Worm (Caenorhabditis elegans): Measurements from ENCODE around the gene C49F5.5.

DNA sequence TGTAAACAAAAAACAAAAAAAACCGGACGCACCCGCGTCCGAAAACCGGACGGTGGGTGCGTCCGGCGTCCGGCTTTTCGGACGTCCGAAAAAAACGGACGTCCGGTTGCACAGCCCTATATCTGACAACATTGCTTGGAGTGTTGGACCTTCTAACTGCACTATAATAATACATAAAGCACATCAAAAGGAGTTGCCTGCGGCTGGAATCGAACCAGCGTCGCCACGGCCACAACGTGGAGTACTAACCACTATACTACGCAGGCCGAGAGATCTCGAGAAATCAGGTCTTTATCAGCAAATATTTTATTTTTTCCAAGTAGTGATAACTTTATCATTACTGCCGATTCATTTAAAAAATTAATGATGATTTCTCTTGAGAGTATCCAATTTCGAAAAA is 7.3 kb downstream of the C49F5.5 start:
- TF ChIP-seq R02D3.7 (tag; optimal IDR thresholded peaks at IDR 0.05) (no peak), nhr-77 (tag; optimal IDR thresholded peaks at IDR 0.05) (no peak), unc-39 (tag; optimal IDR thresholded peaks at IDR 0.05) (no peak), elt-1 (tag; optimal IDR thresholded peaks at IDR 0.05) (no peak), mab-5 (tag; optimal IDR thresholded peaks at IDR 0.05) (no peak), nhr-23 (tag; optimal IDR thresholded peaks at IDR 0.05) (no peak), F13H6.1 (tag; optimal IDR thresholded peaks at IDR 0.05) (no peak), unc-62 (GFP tag; optimal IDR thresholded peaks at IDR 0.05) (no peak)

All from whole organism, L2 larva.